Fruit fly (Drosophila melanogaster): ENCODE data around the gene croc.

Gene croc

dm6 chr3L:21471895-21472294 is 4.4 kb downstream of the croc start:
- TF ChIP-seq CG14860 (GFP tag; IDR thresholded peaks at IDR 0.05; ENCODE audit: partially characterized antibody) (0 out of 3 replicates have a peak, but pooled peaks have one; percentile 19), CG15479 (GFP tag; optimal IDR thresholded peaks at IDR 0.05) (peak; percentile 82), cg (GFP tag; optimal IDR thresholded peaks at IDR 0.05) (peak; percentile 36), D (optimal IDR thresholded peaks at IDR 0.05) (peak; percentile 62), D (GFP tag; optimal IDR thresholded peaks at IDR 0.05) (no peak), ato (GFP tag; IDR thresholded peaks at IDR 0.05; ENCODE audit: partially characterized antibody) (no peak)

DNA sequence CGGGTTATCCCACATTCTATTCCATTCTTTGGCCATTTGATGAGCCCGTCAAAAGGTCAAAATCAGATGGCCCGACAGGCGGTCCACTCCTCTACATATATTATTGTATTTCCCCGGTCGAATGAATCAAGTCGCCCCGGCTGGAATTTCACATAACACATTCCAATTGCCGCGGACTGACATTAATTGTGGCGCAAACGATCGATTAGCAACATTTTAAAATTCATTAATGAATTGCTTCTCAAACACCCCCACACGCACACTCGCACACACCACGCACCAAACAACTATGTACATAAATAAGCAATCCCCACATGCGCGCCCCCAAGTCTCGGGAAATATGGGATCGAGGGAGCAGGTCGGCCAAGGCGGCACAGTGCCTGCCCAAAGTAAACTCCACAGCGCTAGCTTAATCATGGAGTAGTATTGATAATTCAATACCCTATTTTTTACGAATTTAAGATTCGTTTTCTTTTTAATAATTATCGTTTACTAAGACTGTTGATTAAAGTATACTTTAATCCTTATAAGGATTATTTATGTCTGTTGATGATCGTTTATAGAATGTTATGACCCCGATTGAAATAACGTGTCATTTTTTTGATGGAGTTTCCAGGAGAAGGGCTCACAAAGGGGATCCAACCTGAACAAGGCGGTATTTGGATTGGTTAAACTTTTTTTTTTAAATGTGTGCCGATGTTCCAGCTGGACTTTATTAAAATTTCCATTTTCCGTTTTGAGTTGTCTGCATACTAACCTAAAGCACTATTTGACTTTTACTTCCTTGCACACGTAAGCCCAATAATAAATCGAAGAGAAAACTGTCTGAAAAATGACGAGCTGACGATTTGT is 10.8 kb downstream of the croc start:
- TF ChIP-seq al (GFP tag; IDR thresholded peaks at IDR 0.05) = no peak
- TF ChIP-seq CG12155 (GFP tag; optimal IDR thresholded peaks at IDR 0.05) = no peak
- no peak for TF ChIP-seq Med (GFP tag)
- no peak for TF ChIP-seq Tbp (GFP tag; optimal IDR thresholded peaks at IDR 0.05)
- TF ChIP-seq CG10979 (tag; optimal IDR thresholded peaks at IDR 0.05) = peak; percentile 31
- no peak for TF ChIP-seq Lhr (GFP tag; optimal IDR thresholded peaks at IDR 0.05)
- no peak for TF ChIP-seq gsb (GFP tag; IDR thresholded peaks at IDR 0.05)
- no peak for TF ChIP-seq Lpt (GFP tag; optimal IDR thresholded peaks at IDR 0.05)
- TF ChIP-seq lmd (GFP tag; IDR thresholded peaks at IDR 0.05) = no peak
- TF ChIP-seq MTF-1 (GFP tag; optimal IDR thresholded peaks at IDR 0.05; ENCODE audit: borderline replicate concordance) = no peak
- no peak for TF ChIP-seq tin (GFP tag; optimal IDR thresholded peaks at IDR 0.05)
- TF ChIP-seq lbe (GFP tag; optimal IDR thresholded peaks at IDR 0.05) = no peak
- TF ChIP-seq CG13424 (tag; optimal IDR thresholded peaks at IDR 0.05) = no peak
- no peak for TF ChIP-seq Opbp (GFP tag; IDR thresholded peaks at IDR 0.05; ENCODE audit: partially characterized antibody)
- peak; percentile 88 for TF ChIP-seq sd (tag; optimal IDR thresholded peaks at IDR 0.05)
- no peak for TF ChIP-seq crp (GFP tag; optimal IDR thresholded peaks at IDR 0.05)
- TF ChIP-seq HmgZ (tag; optimal IDR thresholded peaks at IDR 0.05) = no peak
- no peak for TF ChIP-seq CG7745 (tag; optimal IDR thresholded peaks at IDR 0.05)
- no peak for TF ChIP-seq pb (GFP tag; optimal IDR thresholded peaks at IDR 0.05)
- no peak for TF ChIP-seq CG2129 (GFP tag; IDR thresholded peaks at IDR 0.05; ENCODE audit: partially characterized antibody)
- peak; percentile 64 for TF ChIP-seq CG18262 (tag; optimal IDR thresholded peaks at IDR 0.05)
- TF ChIP-seq gfzf (GFP tag; optimal IDR thresholded peaks at IDR 0.05) = no peak
- no peak for TF ChIP-seq mirr (GFP tag; optimal IDR thresholded peaks at IDR 0.05)
- no peak for TF ChIP-seq CG12942 (GFP tag; optimal IDR thresholded peaks at IDR 0.05)
- no peak for TF ChIP-seq shn (GFP tag; optimal IDR thresholded peaks at IDR 0.05)
- 0 out of 2 replicates have a peak, but pooled peaks have one; percentile 10 for TF ChIP-seq Ptx1 (GFP tag; IDR thresholded peaks at IDR 0.05)
- no peak for TF ChIP-seq kni (GFP tag; optimal IDR thresholded peaks at IDR 0.05)
- no peak for TF ChIP-seq CG3995 (GFP tag; optimal IDR thresholded peaks at IDR 0.05)
- TF ChIP-seq D19B (GFP tag; optimal IDR thresholded peaks at IDR 0.05) = no peak
- TF ChIP-seq CG31441 (GFP tag; IDR thresholded peaks at IDR 0.05) = 0 out of 2 replicates have a peak, but pooled peaks have one; percentile 20
- TF ChIP-seq fd64A (GFP tag; optimal IDR thresholded peaks at IDR 0.05) = peak; percentile 83
- no peak for TF ChIP-seq lab (GFP tag; optimal IDR thresholded peaks at IDR 0.05)
- TF ChIP-seq ftz-f1 (GFP tag; optimal IDR thresholded peaks at IDR 0.05) = no peak
- no peak for TF ChIP-seq exex (tag; optimal IDR thresholded peaks at IDR 0.05)
- TF ChIP-seq CG7928 (GFP tag; optimal IDR thresholded peaks at IDR 0.05) = no peak
- no peak for TF ChIP-seq Antp (GFP tag; optimal IDR thresholded peaks at IDR 0.05)
- TF ChIP-seq onecut (GFP tag; IDR thresholded peaks at IDR 0.05) = no peak
- no peak for TF ChIP-seq Dfd (GFP tag; optimal IDR thresholded peaks at IDR 0.05)
- TF ChIP-seq emc (GFP tag; optimal IDR thresholded peaks at IDR 0.05) = no peak
- TF ChIP-seq gem (tag; optimal IDR thresholded peaks at IDR 0.05) = peak; percentile 17
- no peak for TF ChIP-seq Gug (GFP tag; IDR thresholded peaks at IDR 0.05)
- TF ChIP-seq CG31388 (GFP tag; optimal IDR thresholded peaks at IDR 0.05) = no peak
